Worm (Caenorhabditis elegans) whole organism, late embryonic: ENCODE data around the gene sri-57.
"Not testable (repeated sequence)": the region's sequence is repeated elsewhere in the genome, so short reads cannot be mapped to it uniquely, and the experiment has no call there.

ENCODE experiments used
- C08G9.2 ChIP-seq: sonication (generic microtip); optimal IDR thresholded peaks from 2 replicates; lab custom pipeline; 2016; ENCODE audit warnings: mild to moderate bottlenecking, missing genetic modification characterization, moderate library complexity, missing compliant biosample characterization
- C38D4.7 ChIP-seq: fragments of 200-800 bp; sonication (Bioruptor generic); optimal IDR thresholded peaks from 2 replicates; lab custom pipeline; 2018; ENCODE audit warnings: mild to moderate bottlenecking, missing genetic modification characterization, moderate library complexity, missing compliant biosample characterization
- F13H6.1 ChIP-seq: sonication (generic microtip); optimal IDR thresholded peaks from 2 replicates; lab custom pipeline; 2016; ENCODE audit warnings: missing genetic modification characterization, missing compliant biosample characterization
- K02D7.2 ChIP-seq: sonication (generic microtip); optimal IDR thresholded peaks from 2 replicates; lab custom pipeline; 2017; ENCODE audit warnings: mild to moderate bottlenecking, missing genetic modification characterization, missing compliant biosample characterization
- K09A11.1 ChIP-seq: sonication (generic microtip); optimal IDR thresholded peaks from 2 replicates; lab custom pipeline; 2017; ENCODE audit warnings: antibody characterized with exemption, mild to moderate bottlenecking, missing genetic modification characterization, missing compliant biosample characterization; ENCODE audit not compliant: insufficient read depth
- ahr-1 ChIP-seq: sonication (generic microtip); optimal IDR thresholded peaks from 2 replicates; lab custom pipeline; 2016; ENCODE audit warnings: missing genetic modification characterization, missing compliant biosample characterization
- ama-1 ChIP-seq: fragments of 150-350 bp; optimal IDR thresholded peaks from 2 replicates; lab custom pipeline; 2014
- ceh-18 ChIP-seq: sonication (generic microtip); optimal IDR thresholded peaks from 2 replicates; lab custom pipeline; 2016; ENCODE audit warnings: missing genetic modification characterization, missing compliant biosample characterization
- ceh-2 ChIP-seq: sonication (generic microtip); optimal IDR thresholded peaks from 2 replicates; lab custom pipeline; 2016; ENCODE audit warnings: missing genotype, missing genetic modification characterization, missing compliant biosample characterization
- ceh-24 ChIP-seq: sonication (generic microtip); optimal IDR thresholded peaks from 2 replicates; lab custom pipeline; 2016; ENCODE audit warnings: mild to moderate bottlenecking, missing genetic modification characterization, missing compliant biosample characterization
- ceh-30 ChIP-seq: fragments of 150-350 bp; optimal IDR thresholded peaks from 2 replicates; lab custom pipeline; 2014; ENCODE audit warnings: missing biosample characterization, missing genetic modification characterization
- ceh-34 ChIP-seq: sonication (generic microtip); optimal IDR thresholded peaks from 2 replicates; lab custom pipeline; 2016; ENCODE audit warnings: mild to moderate bottlenecking, missing genetic modification characterization, missing compliant biosample characterization
- ceh-9 ChIP-seq: sonication (generic microtip); optimal IDR thresholded peaks from 2 replicates; lab custom pipeline; 2016; ENCODE audit warnings: mild to moderate bottlenecking, missing genetic modification characterization, inconsistent platforms, missing compliant biosample characterization
- che-1 ChIP-seq: sonication (generic microtip); optimal IDR thresholded peaks from 2 replicates; lab custom pipeline; 2016; ENCODE audit warnings: mild to moderate bottlenecking, missing genetic modification characterization, missing compliant biosample characterization
- dmd-4 ChIP-seq: sonication (generic microtip); optimal IDR thresholded peaks from 2 replicates; lab custom pipeline; 2016; ENCODE audit warnings: borderline replicate concordance, missing genetic modification characterization, missing compliant biosample characterization
- elt-4 ChIP-seq: sonication (generic microtip); optimal IDR thresholded peaks from 2 replicates; lab custom pipeline; 2016; ENCODE audit warnings: missing genetic modification characterization, missing compliant biosample characterization
- fkh-10 ChIP-seq: fragments of 150-350 bp; optimal IDR thresholded peaks from 2 replicates; lab custom pipeline; 2014; ENCODE audit warnings: missing biosample characterization, missing genetic modification reagents, missing genetic modification characterization
- hlh-15 ChIP-seq: sonication (generic microtip); optimal IDR thresholded peaks from 2 replicates; lab custom pipeline; 2016; ENCODE audit warnings: missing genetic modification characterization, missing compliant biosample characterization
- hlh-30 ChIP-seq: sonication (generic microtip); optimal IDR thresholded peaks from 2 replicates; lab custom pipeline; 2017; ENCODE audit warnings: antibody characterized with exemption, missing genetic modification characterization, missing compliant biosample characterization; ENCODE audit not compliant: insufficient read depth
- hlh-6 ChIP-seq: sonication (generic microtip); optimal IDR thresholded peaks from 2 replicates; lab custom pipeline; 2016; ENCODE audit warnings: missing genotype, missing genetic modification characterization, missing compliant biosample characterization
- hlh-8 ChIP-seq: sonication (generic microtip); optimal IDR thresholded peaks from 2 replicates; lab custom pipeline; 2016; ENCODE audit warnings: missing genotype, missing genetic modification characterization, missing compliant biosample characterization
- madf-2 ChIP-seq: sonication (generic microtip); optimal IDR thresholded peaks from 2 replicates; lab custom pipeline; 2017; ENCODE audit warnings: missing genetic modification characterization, missing compliant biosample characterization
- mec-3 ChIP-seq: sonication (generic microtip); optimal IDR thresholded peaks from 2 replicates; lab custom pipeline; 2016; ENCODE audit warnings: borderline replicate concordance, missing genetic modification characterization, missing compliant biosample characterization
- nfya-1 ChIP-seq: sonication (generic microtip); optimal IDR thresholded peaks from 2 replicates; lab custom pipeline; 2017; ENCODE audit warnings: missing genetic modification characterization, mild to moderate bottlenecking, missing compliant biosample characterization, antibody characterized with exemption, moderate library complexity
- nhr-11 ChIP-seq: fragments of 150-350 bp; optimal IDR thresholded peaks from 2 replicates; lab custom pipeline; 2014; ENCODE audit warnings: missing biosample characterization, missing genetic modification characterization
- npax-4 ChIP-seq: sonication (generic microtip); optimal IDR thresholded peaks from 2 replicates; lab custom pipeline; 2016; ENCODE audit warnings: missing genetic modification characterization, missing compliant biosample characterization
- odd-2 ChIP-seq: sonication (generic microtip); optimal IDR thresholded peaks from 2 replicates; lab custom pipeline; 2017; ENCODE audit warnings: antibody characterized with exemption, mild to moderate bottlenecking, missing genetic modification characterization, missing compliant biosample characterization
- pag-3 ChIP-seq: sonication (generic microtip); optimal IDR thresholded peaks from 2 replicates; lab custom pipeline; 2016; ENCODE audit warnings: missing compliant biosample characterization, missing genetic modification characterization, borderline replicate concordance
- pat-9 ChIP-seq: fragments of 200-800 bp; sonication (Bioruptor generic); optimal IDR thresholded peaks from 2 replicates; lab custom pipeline; 2018; ENCODE audit warnings: mild to moderate bottlenecking, missing genetic modification characterization, moderate library complexity, missing compliant biosample characterization
- pax-1 ChIP-seq: fragments of 150-350 bp; optimal IDR thresholded peaks from 2 replicates; lab custom pipeline; 2014; ENCODE audit warnings: missing biosample characterization, missing genetic modification characterization
- pros-1 ChIP-seq: fragments of 150-350 bp; optimal IDR thresholded peaks from 2 replicates; lab custom pipeline; 2014; ENCODE audit warnings: missing biosample characterization, missing genetic modification reagents, missing genetic modification characterization
- ref-2 ChIP-seq: sonication (generic microtip); optimal IDR thresholded peaks from 2 replicates; lab custom pipeline; 2016; ENCODE audit warnings: missing genetic modification characterization, missing compliant biosample characterization
- rnt-1 ChIP-seq: sonication (generic microtip); optimal IDR thresholded peaks from 2 replicates; lab custom pipeline; 2016; ENCODE audit warnings: missing genetic modification characterization, missing compliant biosample characterization
- sdc-2 ChIP-seq: sonication (generic microtip); optimal IDR thresholded peaks from 2 replicates; lab custom pipeline; 2016; ENCODE audit warnings: missing genotype, missing genetic modification characterization, missing compliant biosample characterization
- tbx-2 ChIP-seq: sonication (generic microtip); optimal IDR thresholded peaks from 2 replicates; lab custom pipeline; 2016; ENCODE audit warnings: missing genetic modification characterization, missing compliant biosample characterization
- tbx-7 ChIP-seq: sonication (generic microtip); optimal IDR thresholded peaks from 2 replicates; lab custom pipeline; 2016; ENCODE audit warnings: missing genotype, missing genetic modification characterization, missing compliant biosample characterization
- unc-3 ChIP-seq, 2 experiments: fragments of 200-800 bp in 1 of 2; sonication (Bioruptor generic) in 1 of 2; sonication (generic microtip) in 1 of 2; conservative IDR thresholded peaks in 1 of 2; optimal IDR thresholded peaks in 1 of 2; 2 replicates each; pipeline versions ENCODE4 v1.3.6 to Lab custom; 2016 to 2022; ENCODE audit warnings: missing compliant biosample characterization in 2 of 2, missing genetic modification characterization in 2 of 2, missing genetic modification reagents in 1 of 2
- unc-42 ChIP-seq: sonication (generic microtip); optimal IDR thresholded peaks from 2 replicates; lab custom pipeline; 2016; ENCODE audit warnings: missing genotype, missing genetic modification characterization, missing compliant biosample characterization
- unc-55 ChIP-seq: sonication (generic microtip); optimal IDR thresholded peaks from 2 replicates; lab custom pipeline; 2017; ENCODE audit warnings: missing biosample characterization, missing genetic modification reagents, missing genetic modification characterization

Gene sri-57

DNA sequence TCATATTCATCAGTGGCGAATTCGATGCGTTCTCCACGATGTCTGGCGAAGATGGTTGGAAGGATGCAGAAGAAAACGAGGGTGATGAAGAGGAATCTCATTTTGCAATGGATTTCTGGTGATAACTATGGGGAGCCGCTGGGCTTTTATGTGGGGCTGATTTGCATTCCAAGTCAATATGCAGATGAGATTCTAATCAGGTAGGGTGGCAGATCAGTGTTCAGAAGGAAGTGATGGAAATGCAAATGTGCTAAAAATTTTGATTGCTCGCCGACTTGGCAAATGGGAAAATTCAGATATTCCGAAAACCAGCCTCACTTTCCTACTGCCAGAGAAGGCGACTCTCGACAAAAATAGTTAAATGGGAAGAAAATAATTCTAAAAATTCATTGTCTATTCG is 17.9 kb upstream of the sri-57 start, which contains the start of gene nspf-3:
nspf-3 (minus strand) TSS at position 101 of the 400 bp plus-strand sequence.
- no peak for TF ChIP-seq pat-9 (tag; lab: Kevin White, UChicago)
- TF ChIP-seq nfya-1 (tag; lab: Kevin White, UChicago) = no peak
- TF ChIP-seq hlh-15 = no peak
- no peak for TF ChIP-seq F13H6.1 (tag; lab: Kevin White, UChicago)
- no peak for TF ChIP-seq elt-4
- TF ChIP-seq ceh-34 (tag; lab: Kevin White, UChicago) = no peak
- no peak for TF ChIP-seq ceh-9
- TF ChIP-seq ama-1 = no peak
- no peak for TF ChIP-seq dmd-4 (tag; lab: Kevin White, UChicago)
- no peak for TF ChIP-seq ref-2 (tag; lab: Kevin White, UChicago)

DNA sequence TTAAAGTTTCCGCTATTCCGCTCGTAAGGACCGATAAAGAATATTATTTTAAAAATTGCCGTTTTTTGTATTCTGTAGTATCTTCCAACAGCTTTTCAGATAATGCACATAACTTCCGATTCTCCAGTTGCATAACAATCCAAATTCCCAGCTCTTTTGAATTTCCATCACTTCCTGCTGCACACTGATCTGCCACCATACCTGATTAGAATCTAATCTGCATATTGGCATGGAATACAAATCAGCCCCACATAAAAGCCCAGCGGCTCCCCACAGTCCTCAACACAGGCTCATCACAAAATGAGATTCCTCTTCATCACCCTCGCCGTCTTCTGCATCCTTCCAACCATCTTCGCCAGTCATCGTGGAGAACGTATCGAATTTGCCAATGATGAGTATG is 16.4 kb upstream of the sri-57 start, which contains the start of gene nspf-2:
nspf-2 (plus strand) TSS at position 301 of the 400 bp plus-strand sequence.
- not testable (repeated sequence) for TF ChIP-seq unc-55 (GFP tag; lab: Kevin White, UChicago); ceh-24; hlh-6 (tag; lab: Kevin White, UChicago)

DNA sequence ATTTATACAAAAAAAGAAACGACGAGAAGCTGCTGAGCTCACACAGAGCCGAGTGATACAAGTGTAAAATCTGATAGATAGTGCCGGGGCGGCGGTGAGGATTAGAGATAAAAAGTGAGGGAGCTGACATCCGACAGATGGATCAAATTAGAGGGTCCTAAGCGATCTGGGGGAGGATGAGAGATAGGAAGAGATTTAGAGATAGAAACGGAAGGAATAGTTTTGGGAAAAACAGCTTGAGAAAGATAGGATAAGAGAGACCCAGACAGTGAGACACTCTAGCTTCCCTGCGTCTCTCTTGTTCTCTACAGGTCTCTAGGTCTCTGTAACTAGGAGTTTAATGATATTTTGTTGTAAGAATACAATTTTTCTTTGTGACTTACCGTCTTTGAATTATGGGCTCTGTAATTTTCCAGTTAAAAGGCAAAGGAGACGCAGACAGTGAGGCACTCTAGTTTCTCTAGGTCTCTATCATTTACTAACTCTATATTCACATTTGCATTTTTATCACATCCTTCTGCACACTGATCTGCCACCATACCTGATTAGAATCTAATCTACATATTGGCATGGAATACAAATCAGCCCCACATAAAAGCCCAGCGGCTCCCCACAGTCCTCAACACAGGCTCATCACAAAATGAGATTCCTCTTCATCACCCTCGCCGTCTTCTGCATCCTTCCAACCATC is 14.9 kb upstream of the sri-57 start, which contains the start of the genes sup-9 and nspf-1:
sup-9 (minus strand) TSS at position 43 of the 691 bp plus-strand sequence.
nspf-1 (plus strand) TSS at position 641 of the 691 bp plus-strand sequence.
- TF ChIP-seq ceh-18 (tag; lab: Kevin White, UChicago) (peak; percentile 36), hlh-30 (no peak), hlh-8 (tag; lab: Kevin White, UChicago) (peak; percentile 52), unc-55 (GFP tag; lab: Kevin White, UChicago) (peak; percentile 35), unc-42 (tag; lab: Kevin White, UChicago) (peak; percentile 45), unc-3 (GFP tag; conservative IDR thresholded peaks at IDR 0.05; lab: Robert Waterston, UW) (no peak), unc-3 (tag; optimal IDR thresholded peaks at IDR 0.05; lab: Kevin White, UChicago) (no peak)

DNA sequence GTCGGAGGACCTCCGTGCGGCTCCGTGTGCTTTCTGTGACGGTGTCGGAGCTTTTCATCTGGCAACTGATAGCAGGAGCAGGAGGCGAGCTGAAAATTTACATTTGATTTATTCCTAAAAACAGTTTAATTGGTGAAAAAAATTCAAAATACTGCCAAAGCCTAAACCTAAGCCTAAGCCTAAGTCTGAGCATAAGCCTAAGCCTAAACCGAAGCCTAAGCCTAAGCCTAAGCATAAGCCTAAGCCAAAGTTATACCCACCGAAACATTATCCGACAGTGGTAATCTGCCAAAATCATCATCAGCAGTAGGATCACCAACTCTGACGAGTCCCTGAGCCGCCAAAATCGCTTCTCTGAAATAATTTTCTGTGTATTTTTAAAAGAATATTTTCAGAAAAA is 12.6 kb upstream of the sri-57 start:
- TF ChIP-seq ceh-2 (tag; lab: Kevin White, UChicago) = no peak
- no peak for TF ChIP-seq nfya-1 (tag; lab: Kevin White, UChicago)
- TF ChIP-seq tbx-2 (tag; lab: Kevin White, UChicago) = no peak
- TF ChIP-seq ceh-30 (tag; lab: Kevin White, UChicago) = no peak
- TF ChIP-seq che-1 (tag; lab: Kevin White, UChicago) = no peak
- no peak for TF ChIP-seq odd-2 (tag; lab: Kevin White, UChicago)
- no peak for TF ChIP-seq sdc-2 (tag; lab: Kevin White, UChicago)
- no peak for TF ChIP-seq pag-3 (tag; lab: Kevin White, UChicago)
- TF ChIP-seq fkh-10 (GFP tag; lab: Kevin White, UChicago) = no peak
- no peak for TF ChIP-seq unc-55 (GFP tag; lab: Kevin White, UChicago)

DNA sequence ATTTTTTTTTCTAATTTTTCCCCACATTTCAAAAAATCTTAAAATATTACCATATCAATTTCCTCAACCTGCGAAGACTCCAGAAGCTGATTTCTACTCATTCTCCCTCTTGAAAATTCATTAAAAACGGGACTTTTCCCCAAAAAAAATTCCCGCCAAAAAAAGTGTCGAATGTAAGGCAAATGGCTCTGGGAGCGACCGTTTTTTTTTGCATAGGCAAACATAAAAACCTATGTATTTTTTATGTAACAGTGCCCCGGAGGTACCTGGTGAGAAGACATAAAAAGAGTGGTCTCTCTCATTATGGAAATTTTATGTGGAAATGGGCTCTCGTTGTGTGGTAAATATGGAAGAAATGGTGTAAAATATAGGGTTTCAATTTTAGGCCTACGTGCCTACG is 12.0 kb upstream of the sri-57 start, which contains the start of gene ceh-87:
ceh-87 (minus strand) TSS at position 101 of the 400 bp plus-strand sequence.
- TF ChIP-seq ref-2 (tag; lab: Kevin White, UChicago) (no peak), npax-4 (tag; lab: Kevin White, UChicago) (no peak), pax-1 (tag; lab: Kevin White, UChicago) (no peak), K09A11.1 (tag; lab: Kevin White, UChicago) (no peak), C08G9.2 (tag; lab: Kevin White, UChicago) (no peak), pat-9 (tag; lab: Kevin White, UChicago) (no peak), hlh-6 (tag; lab: Kevin White, UChicago) (no peak), F13H6.1 (tag; lab: Kevin White, UChicago) (no peak), rnt-1 (tag; lab: Kevin White, UChicago) (no peak), madf-2 (tag; lab: Kevin White, UChicago) (no peak), tbx-7 (tag; lab: Kevin White, UChicago) (no peak), mec-3 (tag; lab: Kevin White, UChicago) (no peak), nhr-11 (tag; lab: Kevin White, UChicago) (no peak), ahr-1 (no peak), sdc-2 (tag; lab: Kevin White, UChicago) (no peak), pros-1 (tag; lab: Kevin White, UChicago) (no peak), hlh-8 (tag; lab: Kevin White, UChicago) (no peak), K02D7.2 (no peak), C38D4.7 (GFP tag; lab: Kevin White, UChicago) (no peak)
